Fruit fly (Drosophila melanogaster) ovary, adult (tissue): ENCODE measurements around the gene CG33647.

Source experiments
- CG17801 ChIP-seq: fragments of 200-800 bp; optimal IDR thresholded peaks from 2 replicates; lab custom pipeline; 2019; ENCODE audit warnings: missing biosample characterization, mild to moderate bottlenecking, missing genetic modification characterization, moderate library complexity; ENCODE audit not compliant: partially characterized antibody

Gene CG33647

DNA sequence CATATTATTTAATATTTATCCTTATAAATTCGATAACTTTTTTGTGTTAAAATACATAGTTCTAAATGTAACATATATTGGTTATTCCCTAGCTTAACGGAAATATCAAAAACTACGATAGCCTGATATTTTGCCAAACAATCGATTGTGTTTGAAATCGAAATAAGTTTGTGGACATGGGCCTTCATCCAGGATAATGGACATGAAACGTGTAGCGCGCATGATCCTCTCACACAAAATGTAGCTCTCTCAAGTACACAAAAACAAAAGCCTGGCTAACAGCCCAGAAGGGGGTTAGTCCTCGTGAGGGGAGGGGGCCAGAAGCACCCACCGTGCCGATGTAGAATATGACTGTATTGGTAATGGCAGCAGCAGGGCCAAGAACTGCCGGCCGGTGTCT, 1.6 kb downstream of the CG33647 start:
- TF ChIP-seq CG17801: no peak

DNA sequence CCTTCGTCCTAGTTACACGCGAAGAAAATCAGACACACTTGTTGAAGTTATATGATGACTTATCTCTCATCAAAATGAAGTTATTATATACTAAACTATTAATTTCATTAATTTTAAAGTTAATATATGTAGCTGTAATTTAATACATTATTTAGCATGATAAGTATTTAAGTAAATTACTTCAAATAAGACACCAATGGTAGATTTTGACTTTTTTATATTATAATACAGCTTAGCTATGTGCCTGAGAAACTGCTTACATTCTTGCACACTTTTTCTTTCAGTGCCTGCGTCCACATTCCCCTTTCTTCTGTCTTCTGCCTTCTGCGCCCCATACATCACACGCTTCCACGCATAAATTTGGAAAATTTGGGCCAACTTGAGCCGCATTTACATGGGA, 15.5 kb downstream of the CG33647 start:
- TF ChIP-seq CG17801: no peak

- peak; percentile 45 for TF ChIP-seq CG17801
These were observed 18.7 kb downstream of the CG33647 start, which contains the start of the genes mRpL21 and rept for dm6 chr3L:19254715-19255428. mRpL21 (minus strand) TSS chr3L:19255061. rept (plus strand) TSS chr3L:19255340.

DNA sequence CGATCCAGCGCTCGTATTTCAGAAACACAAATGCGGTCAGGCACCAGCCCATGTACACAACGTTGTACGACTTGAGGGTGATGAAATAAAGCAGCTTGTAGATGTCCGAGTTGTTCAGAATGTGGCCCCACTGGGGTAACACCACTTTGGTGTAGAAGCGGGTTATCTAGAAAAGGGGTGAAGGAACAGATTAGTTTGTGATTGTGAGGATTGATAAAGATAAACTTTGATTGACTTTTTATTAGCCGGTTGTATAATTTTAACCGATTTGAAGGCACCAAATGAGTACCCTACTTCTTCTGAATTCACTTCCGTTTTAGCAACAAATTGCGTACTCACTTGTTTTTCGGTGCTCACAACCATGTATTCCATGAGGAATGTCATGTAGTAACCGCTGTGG, 22.0 kb downstream of the CG33647 start:
- no peak for TF ChIP-seq CG17801

- TF ChIP-seq CG17801: peak; percentile 56
These were observed 24.2 kb downstream of the CG33647 start, which contains the start of gene nes for dm6 chr3L:19260278-19260803. nes (minus strand) TSS chr3L:19260679.

DNA sequence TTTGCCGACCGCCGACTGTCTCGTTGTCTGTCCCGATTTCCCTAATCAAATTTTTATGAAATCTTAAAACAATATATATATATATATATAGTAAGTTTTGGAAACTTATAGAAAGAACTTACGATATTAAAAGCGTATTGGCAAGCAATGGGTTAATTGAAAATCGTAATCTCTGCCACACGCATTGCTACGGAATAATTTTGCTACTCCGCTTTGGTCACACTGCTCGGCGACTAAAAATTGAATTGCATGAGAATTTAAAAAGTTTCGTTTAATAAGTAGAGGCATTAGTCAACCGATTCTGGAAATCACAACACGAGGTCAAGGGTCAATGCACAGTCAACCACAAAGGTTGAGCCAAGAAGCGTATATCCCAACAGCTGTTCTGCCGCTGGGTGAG, 25.1 kb downstream of the CG33647 start, which contains the start of gene Bet1:
Bet1 (plus strand) TSS at position 182 of the 400 bp plus-strand sequence.
- TF ChIP-seq CG17801: no peak

DNA sequence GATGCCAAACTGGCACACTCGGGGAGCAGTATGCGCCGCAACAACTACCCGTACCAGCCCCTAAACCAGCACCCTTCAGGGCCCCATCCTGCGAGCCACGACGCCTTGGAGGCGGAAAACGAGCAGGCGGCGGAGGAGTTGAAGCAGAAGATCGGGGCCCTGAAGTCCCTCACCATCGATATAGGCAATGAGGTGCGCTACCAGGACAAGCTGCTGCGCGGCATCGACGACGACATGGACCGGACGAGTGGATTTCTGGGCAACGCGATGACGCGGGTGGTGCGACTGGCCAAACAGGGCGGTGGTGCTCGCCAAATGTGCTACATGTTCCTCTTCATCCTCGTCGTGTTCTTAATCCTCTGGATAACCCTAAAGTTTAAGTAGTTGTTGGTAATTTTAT, 25.6 kb downstream of the CG33647 start:
- TF ChIP-seq CG17801: no peak

DNA sequence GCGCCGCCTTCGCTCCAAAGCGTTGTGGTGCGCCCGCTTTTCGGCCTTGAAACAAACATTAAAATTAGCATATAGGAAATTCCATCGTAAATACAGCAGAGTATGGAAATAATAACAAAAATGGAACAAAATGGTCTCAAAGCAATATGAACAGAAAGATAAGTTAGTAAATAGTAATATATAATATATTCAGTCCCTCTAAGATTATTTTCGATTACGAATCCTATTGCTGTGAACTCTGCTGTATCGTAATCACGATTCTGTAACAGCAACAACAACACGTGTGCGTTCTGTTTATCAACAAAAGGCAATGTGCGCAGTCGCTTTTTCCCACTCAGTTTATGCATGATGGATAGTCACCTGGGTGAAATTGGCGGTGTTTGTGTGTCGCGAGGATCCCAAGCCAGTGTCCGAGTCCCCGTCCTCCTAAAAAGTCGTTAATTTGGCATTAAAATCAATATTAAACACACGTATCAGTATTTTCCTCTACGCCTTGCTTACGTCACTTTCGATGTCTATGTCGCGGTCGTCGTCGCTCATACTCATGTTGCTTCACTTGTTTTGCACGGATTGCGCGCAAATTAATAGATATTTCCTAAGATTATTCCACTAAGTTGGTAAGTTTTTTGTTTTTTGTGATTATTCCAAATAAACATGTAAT, 27.4 kb downstream of the CG33647 start, which contains the start of the genes CG42374 and Mettl5:
CG42374 (plus strand) TSS at position 287 of the 661 bp plus-strand sequence.
Mettl5 (plus strand) TSS at position 287 of the 661 bp plus-strand sequence.
- no peak for TF ChIP-seq CG17801

dm6 chr3L:19264141-19264487, 28.0 kb downstream of the CG33647 start, which contains the start of gene Max:
Max (minus strand) TSS chr3L:19264184.
- peak; percentile 71 for TF ChIP-seq CG17801

dm6 chr3L:19265761-19266160, 29.6 kb downstream of the CG33647 start, which contains the start of gene CG45081:
CG45081 (plus strand) TSS chr3L:19266061.
- TF ChIP-seq CG17801: no peak

DNA sequence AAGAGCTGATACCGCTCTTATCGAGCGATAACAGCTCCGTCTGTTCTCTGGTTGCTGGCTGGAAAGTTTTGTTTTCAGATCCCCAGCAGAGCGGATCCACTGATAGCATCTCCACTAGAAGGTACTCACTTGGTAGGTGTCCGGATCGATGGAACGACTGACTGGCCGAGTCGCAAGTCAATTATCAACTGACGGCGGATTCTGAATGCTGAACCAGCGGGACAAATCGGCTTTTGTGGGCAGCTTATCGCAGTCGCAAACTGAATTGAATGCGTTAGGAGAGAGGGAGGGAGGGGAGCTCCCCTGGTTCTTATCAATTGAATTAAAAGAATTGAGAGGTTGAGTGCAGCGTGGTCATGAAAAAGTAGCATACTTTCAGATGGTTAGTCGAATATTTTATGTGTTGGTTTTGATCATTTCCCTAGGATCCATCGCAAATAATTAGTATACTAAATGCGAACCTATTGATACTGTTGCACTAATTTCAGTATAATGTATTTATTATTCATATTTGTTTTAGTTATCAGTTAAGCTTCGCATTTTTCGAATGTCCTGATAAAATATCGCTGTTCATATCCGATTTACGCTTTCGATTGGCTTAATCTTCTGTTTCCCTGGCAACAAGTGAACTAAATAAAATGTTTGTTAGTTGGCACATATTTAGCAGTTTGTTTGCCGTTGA, 32.7 kb downstream of the CG33647 start, which contains the start of the genes Aldh7A1 and CG14085:
Aldh7A1 (minus strand) TSS at position 194 of the 682 bp plus-strand sequence.
CG14085 (plus strand) TSS at position 632 of the 682 bp plus-strand sequence.
- TF ChIP-seq CG17801: no peak

dm6 chr3L:19270542-19270941, 34.4 kb downstream of the CG33647 start, which contains the start of gene CG14088:
CG14088 (minus strand) TSS chr3L:19270642.
- TF ChIP-seq CG17801: no peak

dm6 chr3L:19275491-19275890, 39.3 kb downstream of the CG33647 start, which contains the start of gene CG14086:
CG14086 (plus strand) TSS chr3L:19275791.
- TF ChIP-seq CG17801: no peak

dm6 chr3L:19280283-19280682, 44.1 kb downstream of the CG33647 start:
- no peak for TF ChIP-seq CG17801

dm6 chr3L:19280700-19281099, 44.5 kb downstream of the CG33647 start, which contains the start of gene CG14089:
CG14089 (minus strand) TSS chr3L:19280800.
- TF ChIP-seq CG17801: no peak
